Fruit fly (Drosophila melanogaster): ENCODE results near the gene IntS12.

IntS12 gene

DNA sequence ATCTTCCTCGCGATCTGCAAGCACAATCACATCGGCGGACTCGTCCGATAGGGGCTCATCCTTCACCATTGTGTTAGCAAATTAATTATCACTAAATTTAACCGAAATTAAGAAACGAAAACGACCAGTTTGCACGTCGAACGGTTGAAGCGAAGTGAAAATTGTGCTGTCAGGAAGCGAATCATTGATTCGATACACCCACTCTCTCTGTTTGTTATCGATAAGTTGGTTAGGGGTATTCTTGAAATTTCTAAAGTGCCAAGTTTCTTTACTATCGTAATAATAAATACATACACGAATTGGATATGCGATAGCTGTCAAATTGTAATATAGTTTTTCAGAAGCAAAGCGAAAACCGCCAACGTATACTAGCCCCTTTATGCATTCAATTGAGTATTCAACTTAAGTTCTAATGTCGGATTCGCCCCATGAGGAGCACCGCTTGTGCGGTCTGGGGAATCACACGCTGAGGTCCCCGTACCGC lies 12.4 kb downstream of the IntS12 start, which contains the start of gene Rb97D (continued):
- TF ChIP-seq Dref (GFP tag; IDR thresholded peaks at IDR 0.05) (peak; percentile 71), CG10267 (tag; optimal IDR thresholded peaks at IDR 0.05) (peak; percentile 65), CG8924 (tag; optimal IDR thresholded peaks at IDR 0.05) (peak; percentile 59), Fer3 (tag; optimal IDR thresholded peaks at IDR 0.05) (peak; percentile 70), CG4820 (GFP tag; optimal IDR thresholded peaks at IDR 0.05) (peak; percentile 62), chif (GFP tag; optimal IDR thresholded peaks at IDR 0.05) (peak; percentile 58 to 63), pan (optimal IDR thresholded peaks at IDR 0.05) (no peak), pan (GFP tag; optimal IDR thresholded peaks at IDR 0.05 in 1 of 2, IDR thresholded peaks at IDR 0.05 in 1 of 2) (peak in 1 of 2 experiments; percentile 84), CG6791 (GFP tag; IDR thresholded peaks at IDR 0.05; ENCODE audit: partially characterized antibody) (peak; percentile 85), CG9609 (GFP tag; optimal IDR thresholded peaks at IDR 0.05) (peak; percentile 52), zf30C (GFP tag; optimal IDR thresholded peaks at IDR 0.05) (no peak), GATAe (GFP tag; conservative IDR thresholded peaks at IDR 0.05) (no peak), CG3726 (GFP tag; IDR thresholded peaks at IDR 0.05) (no peak), CG15479 (GFP tag; optimal IDR thresholded peaks at IDR 0.05) (no peak), CG32532 (GFP tag; IDR thresholded peaks at IDR 0.05) (peak; percentile 83), Tbp (GFP tag; optimal IDR thresholded peaks at IDR 0.05) (no peak), fd102C (GFP tag; optimal IDR thresholded peaks at IDR 0.05) (no peak), bowl (GFP tag; IDR thresholded peaks at IDR 0.05) (no peak), Doc3 (GFP tag; IDR thresholded peaks at IDR 0.05; ENCODE audit: partially characterized antibody) (peak; percentile 93), CG10565 (GFP tag; optimal IDR thresholded peaks at IDR 0.05) (no peak), gem (tag; optimal IDR thresholded peaks at IDR 0.05) (peak; percentile 78), CG6175 (GFP tag; IDR thresholded peaks at IDR 0.05) (peak; percentile 59; the same call in 2 of the 3 replicates), Stat92E (GFP tag; optimal IDR thresholded peaks at IDR 0.05) (no peak), CG14710 (tag; optimal IDR thresholded peaks at IDR 0.05) (peak; percentile 67), CG10274 (GFP tag; optimal IDR thresholded peaks at IDR 0.05) (no peak), az2 (GFP tag; optimal IDR thresholded peaks at IDR 0.05) (peak; percentile 64), CG11560 (tag; IDR thresholded peaks at IDR 0.05) (peak; percentile 48; the same call in 1 of the 3 replicates), CG8281 (tag; optimal IDR thresholded peaks at IDR 0.05) (no peak), crol (GFP tag; IDR thresholded peaks at IDR 0.05) (peak; percentile 16; the same call in 1 of the 2 replicates), Mad (GFP tag; optimal IDR thresholded peaks at IDR 0.05) (peak; percentile 56), B-H1 (GFP tag; IDR thresholded peaks at IDR 0.05) (no peak; the same call in 1 of the 3 replicates), Dll (GFP tag; IDR thresholded peaks at IDR 0.05; ENCODE audit: partially characterized antibody) (peak; percentile 93), Ssrp (tag; optimal IDR thresholded peaks at IDR 0.05) (peak; percentile 63), HLH3B (GFP tag; IDR thresholded peaks at IDR 0.05) (peak; percentile 61), CG12769 (tag; optimal IDR thresholded peaks at IDR 0.05) (peak; percentile 75), CG10654 (GFP tag; optimal IDR thresholded peaks at IDR 0.05) (peak; percentile 61), CG4424 (GFP tag; optimal IDR thresholded peaks at IDR 0.05) (peak; percentile 75), C15 (GFP tag; IDR thresholded peaks at IDR 0.05) (0 out of 3 replicates have a peak, but pooled peaks have one; percentile 5), CG10321 (GFP tag; IDR thresholded peaks at IDR 0.05) (no peak), ase (GFP tag; IDR thresholded peaks at IDR 0.05) (peak; percentile 55; the same call in 2 of the 3 replicates), Scr (GFP tag; IDR thresholded peaks at IDR 0.05; ENCODE audit: partially characterized antibody) (peak; percentile 91), Max (GFP tag; optimal IDR thresholded peaks at IDR 0.05) (peak; percentile 12), sisA (GFP tag; IDR thresholded peaks at IDR 0.05) (peak; percentile 62), sd (tag; optimal IDR thresholded peaks at IDR 0.05) (peak; percentile 35), bbx (GFP tag; IDR thresholded peaks at IDR 0.05; ENCODE audit: partially characterized antibody) (peak; percentile 85), nmo (GFP tag; optimal IDR thresholded peaks at IDR 0.05) (peak; percentile 73), CG12236 (GFP tag; optimal IDR thresholded peaks at IDR 0.05) (peak; percentile 0), ERR (GFP tag; optimal IDR thresholded peaks at IDR 0.05) (no peak), CG34224 (GFP tag; IDR thresholded peaks at IDR 0.05; ENCODE audit: partially characterized antibody) (peak; percentile 90), onecut (GFP tag; IDR thresholded peaks at IDR 0.05) (peak; percentile 78)

All from whole organism, embryonic.